Fruit fly (Drosophila melanogaster) whole organism, embryonic: Measurements from ENCODE around the gene CG42763.

Experiments used
- Atf6 ChIP-seq: fragments of 200-800 bp; sonication (Bioruptor generic); IDR thresholded peaks from 2 replicates; pipeline ENCODE4 v1.3.6; 2022; ENCODE audit warnings: missing biosample characterization, missing genetic modification characterization
- CG10543 ChIP-seq: fragments of 200-800 bp; sonication (Bioruptor generic); optimal IDR thresholded peaks from 3 replicates; lab custom pipeline; 2017; ENCODE audit warnings: missing biosample characterization, mild to moderate bottlenecking, missing genetic modification characterization, moderate library complexity
- CG11093 ChIP-seq: fragments of 200-800 bp; sonication (Bioruptor generic); IDR thresholded peaks from 3 replicates; pipeline ENCODE4 v1.3.6; 2022; ENCODE audit warnings: missing biosample characterization, missing genetic modification characterization
- CG12071 ChIP-seq: fragments of 200-800 bp; sonication (Bioruptor generic); optimal IDR thresholded peaks from 3 replicates; lab custom pipeline; 2018; ENCODE audit warnings: missing biosample characterization, mild to moderate bottlenecking, missing genetic modification characterization
- CG12744 ChIP-seq: fragments of 200-800 bp; sonication (Bioruptor generic); optimal IDR thresholded peaks from 2 replicates; lab custom pipeline; 2016; ENCODE audit warnings: missing biosample characterization, missing genetic modification characterization
- CG17612 ChIP-seq: fragments of 200-800 bp; sonication (Bioruptor generic); IDR thresholded peaks from 2 replicates; pipeline ENCODE4 v1.3.6; 2022; ENCODE audit warnings: missing biosample characterization, missing genetic modification characterization
- CG18262 ChIP-seq: fragments of 200-800 bp; optimal IDR thresholded peaks from 3 replicates; lab custom pipeline; 2019; ENCODE audit warnings: missing biosample characterization, mild to moderate bottlenecking, missing genetic modification characterization, moderate library complexity
- CG2678 ChIP-seq: fragments of 200-800 bp; sonication (Bioruptor generic); optimal IDR thresholded peaks from 3 replicates; lab custom pipeline; 2019; ENCODE audit warnings: missing biosample characterization, mild to moderate bottlenecking, missing genetic modification characterization, moderate library complexity
- CG31388 ChIP-seq: fragments of 200-800 bp; sonication (Bioruptor generic); optimal IDR thresholded peaks from 2 replicates; lab custom pipeline; 2016; ENCODE audit warnings: missing biosample characterization, missing genetic modification characterization
- CG3407 ChIP-seq: fragments of 200-800 bp; sonication (Bioruptor generic); optimal IDR thresholded peaks from 2 replicates; lab custom pipeline; 2018; ENCODE audit warnings: missing biosample characterization, mild to moderate bottlenecking, missing genetic modification characterization
- CG34376 ChIP-seq: fragments of 200-800 bp; sonication (Bioruptor generic); optimal IDR thresholded peaks from 2 replicates; lab custom pipeline; 2018; ENCODE audit warnings: missing biosample characterization, mild to moderate bottlenecking, missing genetic modification characterization
- CG34422 ChIP-seq: fragments of 200-800 bp; sonication (Bioruptor generic); IDR thresholded peaks from 3 replicates; pipeline ENCODE4 v1.3.6; 2022; ENCODE audit warnings: missing biosample characterization, missing genetic modification characterization
- CG3995 ChIP-seq: fragments of 200-800 bp; sonication (Bioruptor generic); optimal IDR thresholded peaks from 3 replicates; lab custom pipeline; 2016; ENCODE audit warnings: missing biosample characterization, missing genetic modification characterization
- CG4424 ChIP-seq: fragments of 200-800 bp; sonication (Bioruptor generic); optimal IDR thresholded peaks from 3 replicates; lab custom pipeline; 2016; ENCODE audit warnings: missing biosample characterization, missing genetic modification characterization
- CG4617 ChIP-seq: fragments of 200-800 bp; sonication (Bioruptor generic); optimal IDR thresholded peaks from 3 replicates; lab custom pipeline; 2016; ENCODE audit warnings: missing biosample characterization, missing genetic modification characterization, borderline replicate concordance
- CG4820 ChIP-seq: fragments of 200-800 bp; sonication (Bioruptor generic); optimal IDR thresholded peaks from 3 replicates; lab custom pipeline; 2016; ENCODE audit warnings: missing biosample characterization, missing genetic modification characterization
- CG6854 ChIP-seq: fragments of 200-800 bp; sonication (Bioruptor generic); optimal IDR thresholded peaks from 3 replicates; lab custom pipeline; 2017; ENCODE audit warnings: missing biosample characterization, mild to moderate bottlenecking, missing genetic modification characterization
- CG8290 ChIP-seq, 3 experiments: fragments of 200-800 bp; sonication (Bioruptor generic); optimal IDR thresholded peaks; 2 replicates each; lab custom pipeline; 2016 to 2019; ENCODE audit warnings: missing biosample characterization in 3 of 3, missing genetic modification characterization in 3 of 3, mild to moderate bottlenecking in 2 of 3, moderate library complexity in 1 of 3
- CG9797 ChIP-seq: fragments of 200-800 bp; sonication (Bioruptor generic); optimal IDR thresholded peaks from 3 replicates; lab custom pipeline; 2018; ENCODE audit warnings: missing biosample characterization, mild to moderate bottlenecking, missing genetic modification characterization
- CrebB ChIP-seq: fragments of 200-800 bp; sonication (Bioruptor generic); optimal IDR thresholded peaks from 3 replicates; lab custom pipeline; 2018; ENCODE audit warnings: missing biosample characterization, mild to moderate bottlenecking, missing genetic modification characterization
- Fer2 ChIP-seq: fragments of 200-800 bp; sonication (Bioruptor generic); optimal IDR thresholded peaks from 2 replicates; lab custom pipeline; 2018; ENCODE audit warnings: missing biosample characterization, mild to moderate bottlenecking, missing genetic modification characterization, moderate library complexity
- Hmr ChIP-seq: fragments of 200-800 bp; sonication (Bioruptor generic); optimal IDR thresholded peaks from 3 replicates; lab custom pipeline; 2017; ENCODE audit warnings: mild to moderate bottlenecking, missing biosample characterization, missing genetic modification reagents, missing genetic modification characterization
- Hr39 ChIP-seq: fragments of >200 bp; optimal IDR thresholded peaks from 2 replicates; lab custom pipeline; 2017
- Hr78 ChIP-seq, 2 experiments: fragments of 200-800 bp in 1 of 2; fragments of >200 bp in 1 of 2; sonication (Bioruptor generic) in 1 of 2; optimal IDR thresholded peaks; 2 replicates each; lab custom pipeline; 2017 to 2019; ENCODE audit warnings: missing biosample characterization in 2 of 2, missing genetic modification characterization in 2 of 2, mild to moderate bottlenecking in 1 of 2, moderate library complexity in 1 of 2
- Hsf ChIP-seq: fragments of 200-800 bp; sonication (Bioruptor generic); optimal IDR thresholded peaks from 3 replicates; lab custom pipeline; 2016; ENCODE audit warnings: missing biosample characterization, missing genetic modification characterization
- MBD-R2 ChIP-seq: fragments of 200-800 bp; sonication (Bioruptor generic); IDR thresholded peaks from 2 replicates; pipeline ENCODE4 v1.3.6; 2022; ENCODE audit warnings: missing biosample characterization, missing genetic modification characterization
- Med ChIP-seq: fragments of 200-800 bp; sonication (Bioruptor generic); peaks from one replicate; lab custom pipeline; 2016; ENCODE audit warnings: missing biosample characterization, missing genetic modification characterization, mild to moderate bottlenecking, inconsistent platforms, moderate library complexity
- NC2α ChIP-seq: fragments of 200-800 bp; sonication (Bioruptor generic); optimal IDR thresholded peaks from 2 replicates; lab custom pipeline; 2016; ENCODE audit warnings: missing biosample characterization, missing genetic modification characterization
- Side ChIP-seq: fragments of 200-800 bp; sonication (Bioruptor generic); optimal IDR thresholded peaks from 2 replicates; lab custom pipeline; 2016; ENCODE audit warnings: missing biosample characterization, missing genetic modification characterization
- Taf1 ChIP-seq: fragments of 200-800 bp; sonication (Bioruptor generic); IDR thresholded peaks from 2 replicates; pipeline ENCODE4 v1.3.6; 2022; ENCODE audit warnings: missing biosample characterization, missing genetic modification characterization
- Usf ChIP-seq: fragments of 200-800 bp; sonication (Bioruptor generic); optimal IDR thresholded peaks from 2 replicates; lab custom pipeline; 2017; ENCODE audit warnings: missing genotype, missing biosample characterization, missing genetic modification characterization
- Xrp1 ChIP-seq: fragments of 200-800 bp; sonication (Bioruptor generic); IDR thresholded peaks from 2 replicates; pipeline ENCODE4 v1.3.6; 2022; ENCODE audit warnings: missing biosample characterization, missing genetic modification characterization
- btn ChIP-seq: fragments of 200-800 bp; sonication (Bioruptor generic); optimal IDR thresholded peaks from 2 replicates; lab custom pipeline; 2016; ENCODE audit warnings: missing biosample characterization, missing genetic modification characterization
- corto ChIP-seq: fragments of 200-800 bp; sonication (Bioruptor generic); optimal IDR thresholded peaks from 2 replicates; lab custom pipeline; 2016; ENCODE audit warnings: missing biosample characterization, mild to moderate bottlenecking, missing genetic modification characterization, moderate library complexity
- danr ChIP-seq: fragments of 200-800 bp; sonication (Bioruptor generic); IDR thresholded peaks from 2 replicates; pipeline ENCODE4 v1.3.6; 2022; ENCODE audit warnings: missing biosample characterization, missing genetic modification characterization
- fd102C ChIP-seq: fragments of 200-800 bp; sonication (Bioruptor generic); optimal IDR thresholded peaks from 2 replicates; lab custom pipeline; 2018; ENCODE audit warnings: missing biosample characterization, mild to moderate bottlenecking, missing genetic modification characterization, moderate library complexity
- lab ChIP-seq: fragments of 200-800 bp; sonication (Bioruptor generic); optimal IDR thresholded peaks from 3 replicates; lab custom pipeline; 2017; ENCODE audit warnings: missing biosample characterization, missing genetic modification characterization, mild to moderate bottlenecking, moderate library complexity, missing genetic modification reagents
- lmd ChIP-seq: fragments of 200-800 bp; sonication (Bioruptor generic); IDR thresholded peaks from 2 replicates; pipeline ENCODE4 v1.3.6; 2022; ENCODE audit warnings: missing biosample characterization, missing genetic modification characterization
- oc ChIP-seq: fragments of 200-800 bp; sonication (Bioruptor generic); optimal IDR thresholded peaks from 2 replicates; lab custom pipeline; 2018; ENCODE audit warnings: missing biosample characterization, mild to moderate bottlenecking, missing genetic modification characterization, moderate library complexity
- phol ChIP-seq: fragments of 200-800 bp; sonication (Bioruptor generic); optimal IDR thresholded peaks from 3 replicates; lab custom pipeline; 2018; ENCODE audit warnings: missing biosample characterization, mild to moderate bottlenecking, missing genetic modification characterization, moderate library complexity
- rib ChIP-seq: fragments of 200-800 bp; sonication (Bioruptor generic); IDR thresholded peaks from 2 replicates; pipeline ENCODE4 v1.3.6; 2022; ENCODE audit warnings: missing biosample characterization, missing genetic modification characterization
- sd ChIP-seq: fragments of 200-800 bp; sonication (Bioruptor generic); optimal IDR thresholded peaks from 3 replicates; lab custom pipeline; 2018; ENCODE audit warnings: missing biosample characterization, mild to moderate bottlenecking, missing genetic modification characterization, moderate library complexity
- sisA ChIP-seq: fragments of 200-800 bp; sonication (Bioruptor generic); IDR thresholded peaks from 2 replicates; pipeline ENCODE4 v1.3.6; 2022; ENCODE audit warnings: missing biosample characterization, missing genetic modification characterization
- so ChIP-seq: fragments of 200-800 bp; sonication (Bioruptor generic); IDR thresholded peaks from 3 replicates; pipeline ENCODE4 v1.3.6; 2022; ENCODE audit warnings: missing biosample characterization, missing genetic modification characterization
- tgo ChIP-seq: fragments of 200-800 bp; sonication (Bioruptor generic); IDR thresholded peaks from 3 replicates; pipeline ENCODE4 v1.3.6; 2022; ENCODE audit warnings: missing biosample characterization, missing genetic modification characterization
- trem ChIP-seq: fragments of 200-800 bp; optimal IDR thresholded peaks from 3 replicates; lab custom pipeline; 2019; ENCODE audit warnings: missing biosample characterization, mild to moderate bottlenecking, missing genetic modification characterization, moderate library complexity
- unc-4 ChIP-seq: fragments of 200-800 bp; sonication (Bioruptor generic); IDR thresholded peaks from 2 replicates; pipeline ENCODE4 v1.3.6; 2022; ENCODE audit warnings: missing biosample characterization, missing genetic modification characterization; ENCODE audit not compliant: partially characterized antibody
- unpg ChIP-seq: fragments of 200-800 bp; sonication (Bioruptor generic); optimal IDR thresholded peaks from 3 replicates; lab custom pipeline; 2018; ENCODE audit warnings: missing biosample characterization, mild to moderate bottlenecking, missing genetic modification characterization, moderate library complexity
- vvl ChIP-seq: fragments of 200-800 bp; sonication (Bioruptor generic); IDR thresholded peaks from 2 replicates; pipeline ENCODE4 v1.3.6; 2022; ENCODE audit warnings: missing biosample characterization, missing genetic modification characterization
- wor ChIP-seq: fragments of 200-800 bp; sonication (Bioruptor generic); IDR thresholded peaks from 2 replicates; pipeline ENCODE4 v1.3.6; 2022; ENCODE audit warnings: missing biosample characterization, missing genetic modification characterization
- yki ChIP-seq: fragments of >200 bp; optimal IDR thresholded peaks from 3 replicates; lab custom pipeline; 2018
- z ChIP-seq: fragments of 200-800 bp; sonication (Bioruptor generic); IDR thresholded peaks from 3 replicates; pipeline ENCODE4 v1.3.6; 2022; ENCODE audit warnings: missing biosample characterization, missing genetic modification characterization
- zfh2 ChIP-seq: fragments of 200-800 bp; sonication (Bioruptor generic); optimal IDR thresholded peaks from 2 replicates; lab custom pipeline; 2016; ENCODE audit warnings: missing biosample characterization, missing genetic modification characterization

CG42763 gene

dm6 chr2L:8148514-8149085 is 3.7 kb upstream of the CG42763 start (continued):
- TF ChIP-seq Hr78 (GFP tag; optimal IDR thresholded peaks at IDR 0.05; lab: Kevin White, UChicago) (no peak), Side (GFP tag; lab: Kevin White, UChicago) (no peak), btn (no peak), Fer2 (no peak), corto (no peak), sisA (no peak), CG34422 (GFP tag; lab: Robert Waterston, UW) (no peak), Xrp1 (no peak), fd102C (GFP tag; lab: Kevin White, UChicago) (no peak), oc (peak; percentile 29), CG12744 (GFP tag; lab: Kevin White, UChicago) (no peak), CrebB (tag; lab: Kevin White, UChicago) (no peak), Usf (GFP tag; lab: Kevin White, UChicago) (no peak), CG17612 (no peak), trem (tag; lab: Kevin White, UChicago) (no peak), danr (GFP tag; lab: Robert Waterston, UW) (no peak), vvl (GFP tag; lab: Robert Waterston, UW) (peak; percentile 49; the same call in 1 of the 2 replicates), z (GFP tag; lab: Robert Waterston, UW) (peak; percentile 92), CG4424 (GFP tag; lab: Kevin White, UChicago) (no peak), CG4820 (GFP tag; lab: Kevin White, UChicago) (no peak), tgo (GFP tag; lab: Robert Waterston, UW) (no peak), wor (GFP tag; lab: Robert Waterston, UW) (no peak), CG10543 (GFP tag; lab: Kevin White, UChicago) (no peak), Hmr (peak; percentile 4), MBD-R2 (no peak), CG18262 (no peak), unpg (GFP tag; lab: Kevin White, UChicago) (no peak), Hr39 (lab: Kevin White, UChicago) (no peak), Med (peak; percentile 77), CG34376 (peak; percentile 14), unc-4 (GFP tag; lab: Robert Waterston, UW) (0 out of 2 replicates have a peak, but pooled peaks have one; percentile 37), yki (lab: Kevin White, UChicago) (no peak), CG2678 (tag; lab: Kevin White, UChicago) (no peak), lmd (GFP tag; lab: Robert Waterston, UW) (no peak), lab (peak; percentile 6), sd (tag; lab: Kevin White, UChicago) (peak; percentile 11), CG12071 (peak; percentile 36), so (no peak), Hsf (GFP tag; lab: Kevin White, UChicago) (no peak), zfh2 (GFP tag; lab: Kevin White, UChicago) (no peak)
- TF ChIP-seq, all 482 proteins: peak for 33

DNA sequence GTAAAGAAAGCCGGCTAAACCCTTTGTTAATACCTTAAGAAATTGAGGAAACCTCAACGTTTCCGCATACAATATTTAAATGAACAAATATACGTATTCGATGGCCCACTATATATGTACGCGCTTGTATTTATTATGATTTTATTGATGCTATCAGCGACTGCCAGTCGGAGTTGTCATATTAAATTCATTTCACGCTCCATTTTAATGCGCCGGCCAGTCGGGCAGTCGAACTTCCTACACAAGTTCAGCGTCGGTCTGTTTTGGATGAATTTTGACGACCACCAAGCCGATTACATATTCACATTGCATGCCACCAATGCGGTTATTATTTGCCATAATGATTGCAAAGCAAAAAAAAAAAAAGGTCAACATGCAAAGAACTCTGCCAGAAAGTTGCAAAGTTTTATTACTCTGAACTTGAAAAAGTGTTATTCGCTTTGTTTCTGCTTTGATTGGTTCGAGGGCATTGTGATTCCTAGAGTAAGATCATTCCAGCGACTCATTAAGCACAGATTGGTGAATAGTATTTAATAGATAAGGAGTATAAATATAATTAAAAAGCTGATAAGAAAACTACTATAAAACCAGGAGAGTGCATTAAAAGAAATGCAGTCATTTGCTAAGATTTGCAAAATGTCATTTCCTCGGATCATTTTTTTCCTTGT is 2.2 kb upstream of the CG42763 start, which contains the start of gene CG31606:
Gene CG31606 (plus strand): TSS at position 618 of the 668 bp plus-strand sequence.
- TF ChIP-seq vvl (GFP tag; lab: Robert Waterston, UW) (peak; percentile 58; the same call in 1 of the 2 replicates), CG31388 (no peak), CG11093 (GFP tag; lab: Robert Waterston, UW) (no peak), phol (tag; lab: Kevin White, UChicago) (no peak), CG8290 (GFP tag; optimal IDR thresholded peaks at IDR 0.05; lab: Kevin White, UChicago) (no peak), CG8290 (tag; optimal IDR thresholded peaks at IDR 0.05; lab: Kevin White, UChicago) (no peak), rib (GFP tag; lab: Robert Waterston, UW) (no peak), CG3407 (no peak), CG9797 (GFP tag; lab: Kevin White, UChicago) (no peak), CG3995 (GFP tag; lab: Kevin White, UChicago) (no peak), NC2α (GFP tag; lab: Kevin White, UChicago) (no peak), CG4617 (GFP tag; lab: Kevin White, UChicago) (no peak), Taf1 (GFP tag; lab: Robert Waterston, UW) (no peak), CG6854 (GFP tag; lab: Kevin White, UChicago) (no peak), Atf6 (GFP tag; lab: Robert Waterston, UW) (no peak)
